Fruit fly (Drosophila melanogaster) whole organism, wandering third instar larva: ENCODE results near the gene CG32071.

ENCODE experiments used
- CG32264 ChIP-seq: fragments of 200-800 bp; sonication (Bioruptor generic); optimal IDR thresholded peaks from 2 replicates; lab custom pipeline; 2016; ENCODE audit warnings: missing biosample characterization, missing genetic modification characterization
- Dfd ChIP-seq: fragments of >200 bp; optimal IDR thresholded peaks from 2 replicates; lab custom pipeline; 2017; ENCODE audit warnings: missing biosample characterization, missing genetic modification characterization
- Dif ChIP-seq: fragments of 200-275, 200-300 bp; sonication (Bioruptor generic); optimal IDR thresholded peaks from 2 replicates; lab custom pipeline; 2018; ENCODE audit warnings: missing biosample characterization, missing genetic modification characterization; ENCODE audit not compliant: partially characterized antibody
- Jra ChIP-seq: sonication (Bioruptor generic); optimal IDR thresholded peaks from 2 replicates; lab custom pipeline; 2016; ENCODE audit warnings: missing biosample characterization, missing genetic modification characterization
- fru ChIP-seq: fragments of 200-800 bp; sonication (Bioruptor generic); optimal IDR thresholded peaks from 3 replicates; lab custom pipeline; 2016; ENCODE audit warnings: missing biosample characterization, mild to moderate bottlenecking, missing genetic modification characterization
- rgr ChIP-seq: fragments of 200-800 bp; sonication (Bioruptor generic); optimal IDR thresholded peaks from 3 replicates; lab custom pipeline; 2016; ENCODE audit warnings: missing biosample characterization, mild to moderate bottlenecking, missing genetic modification characterization
- sage ChIP-seq: fragments of 200-800 bp; sonication (Bioruptor generic); optimal IDR thresholded peaks from 2 replicates; lab custom pipeline; 2016; ENCODE audit warnings: missing biosample characterization, mild to moderate bottlenecking, missing genetic modification characterization

- no peak for TF ChIP-seq Dfd (GFP tag; lab: Kevin White, UChicago)
- TF ChIP-seq CG32264 (GFP tag; lab: Kevin White, UChicago) = no peak
- TF ChIP-seq fru (GFP tag; lab: Kevin White, UChicago) = no peak
- no peak for TF ChIP-seq Jra
- TF ChIP-seq Dif (GFP tag; lab: Kevin White, UChicago) = no peak
- no peak for TF ChIP-seq rgr (GFP tag; lab: Kevin White, UChicago)
- TF ChIP-seq sage (GFP tag; lab: Kevin White, UChicago) = no peak
Observed at dm6 chr3L:11135846-11136245, 32.2 kb upstream of the CG32071 start, which contains the start of gene IRSp53.
